Fruit fly (Drosophila melanogaster): ENCODE measurements around the gene drm.

drm gene

dm6 chr2L:3532973-3533525 lies 6.0 kb upstream of the drm start:
- TF ChIP-seq CG17801 (GFP tag; optimal IDR thresholded peaks at IDR 0.05; ENCODE audit: partially characterized antibody), result no peak

dm6 chr2L:3534227-3534842 lies 4.7 kb upstream of the drm start:
- TF ChIP-seq CG17801 (GFP tag; optimal IDR thresholded peaks at IDR 0.05; ENCODE audit: partially characterized antibody), result no peak

- TF ChIP-seq CG17801 (GFP tag; optimal IDR thresholded peaks at IDR 0.05; ENCODE audit: partially characterized antibody), result no peak
Measured at dm6 chr2L:3539412-3539743, 331 bp downstream of the drm start.

dm6 chr2L:3539996-3540395 lies 949 bp downstream of the drm start:
- no peak for TF ChIP-seq CG17801 (GFP tag; optimal IDR thresholded peaks at IDR 0.05; ENCODE audit: partially characterized antibody)

dm6 chr2L:3543062-3543461 lies 4.0 kb downstream of the drm start:
- no peak for TF ChIP-seq CG17801 (GFP tag; optimal IDR thresholded peaks at IDR 0.05; ENCODE audit: partially characterized antibody)

- no peak for TF ChIP-seq CG17801 (GFP tag; optimal IDR thresholded peaks at IDR 0.05; ENCODE audit: partially characterized antibody)
Measured at dm6 chr2L:3545033-3545666, 6.1 kb downstream of the drm start.

- no peak for TF ChIP-seq CG17801 (GFP tag; optimal IDR thresholded peaks at IDR 0.05; ENCODE audit: partially characterized antibody)
Measured at dm6 chr2L:3547512-3547911, 8.5 kb downstream of the drm start.

- TF ChIP-seq CG17801 (GFP tag; optimal IDR thresholded peaks at IDR 0.05; ENCODE audit: partially characterized antibody), result no peak
Measured at dm6 chr2L:3548879-3549278, 9.8 kb downstream of the drm start.

dm6 chr2L:3549742-3550141 lies 10.7 kb downstream of the drm start:
- TF ChIP-seq CG17801 (GFP tag; optimal IDR thresholded peaks at IDR 0.05; ENCODE audit: partially characterized antibody), result no peak

- no peak for TF ChIP-seq CG17801 (GFP tag; optimal IDR thresholded peaks at IDR 0.05; ENCODE audit: partially characterized antibody)
Measured at dm6 chr2L:3550583-3550982, 11.5 kb downstream of the drm start.

dm6 chr2L:3552773-3553172 lies 13.7 kb downstream of the drm start:
- no peak for TF ChIP-seq CG17801 (GFP tag; optimal IDR thresholded peaks at IDR 0.05; ENCODE audit: partially characterized antibody)

- no peak for TF ChIP-seq CG17801 (GFP tag; optimal IDR thresholded peaks at IDR 0.05; ENCODE audit: partially characterized antibody)
Measured at dm6 chr2L:3553902-3554301, 14.9 kb downstream of the drm start.

- no peak for TF ChIP-seq CG17801 (GFP tag; optimal IDR thresholded peaks at IDR 0.05; ENCODE audit: partially characterized antibody)
Measured at dm6 chr2L:3555408-3556058, 16.5 kb downstream of the drm start.

- no peak for TF ChIP-seq CG17801 (GFP tag; optimal IDR thresholded peaks at IDR 0.05; ENCODE audit: partially characterized antibody)
Measured at dm6 chr2L:3556937-3557336, 17.9 kb downstream of the drm start.

dm6 chr2L:3557471-3557870 lies 18.4 kb downstream of the drm start:
- no peak for TF ChIP-seq CG17801 (GFP tag; optimal IDR thresholded peaks at IDR 0.05; ENCODE audit: partially characterized antibody)

dm6 chr2L:3558299-3558698 lies 19.3 kb downstream of the drm start:
- TF ChIP-seq CG17801 (GFP tag; optimal IDR thresholded peaks at IDR 0.05; ENCODE audit: partially characterized antibody), result no peak

Data from ovary, adult (tissue).